Fruit fly (Drosophila melanogaster) whole organism, embryonic: ENCODE measurements around the gene CG9205.

Experiments used
- Bteb2 ChIP-seq: fragments of 200-800 bp; sonication (Bioruptor generic); optimal IDR thresholded peaks from 2 replicates; lab custom pipeline; 2016; ENCODE audit warnings: missing biosample characterization, missing genetic modification characterization
- CG10267 ChIP-seq: fragments of 200-800 bp; sonication (Bioruptor generic); optimal IDR thresholded peaks from 2 replicates; lab custom pipeline; 2018; ENCODE audit warnings: missing biosample characterization, mild to moderate bottlenecking, missing genetic modification characterization, moderate library complexity
- CG12219 ChIP-seq: fragments of 200-800 bp; sonication (Bioruptor generic); optimal IDR thresholded peaks from 3 replicates; lab custom pipeline; 2018; ENCODE audit warnings: missing biosample characterization, mild to moderate bottlenecking, missing genetic modification characterization
- CG12299 ChIP-seq: fragments of 200-800 bp; sonication (Bioruptor generic); optimal IDR thresholded peaks from 2 replicates; lab custom pipeline; 2018; ENCODE audit warnings: missing biosample characterization, mild to moderate bottlenecking, missing genetic modification characterization
- CG12659 ChIP-seq: fragments of 200-800 bp; sonication (Bioruptor generic); optimal IDR thresholded peaks from 3 replicates; lab custom pipeline; 2017; ENCODE audit warnings: mild to moderate bottlenecking, missing biosample characterization, missing genetic modification reagents, missing genetic modification characterization
- CG12744 ChIP-seq: fragments of 200-800 bp; sonication (Bioruptor generic); optimal IDR thresholded peaks from 2 replicates; lab custom pipeline; 2016; ENCODE audit warnings: missing biosample characterization, missing genetic modification characterization
- CG14965 ChIP-seq: fragments of 200-800 bp; sonication (Bioruptor generic); optimal IDR thresholded peaks from 2 replicates; lab custom pipeline; 2016; ENCODE audit warnings: missing biosample characterization, missing genetic modification characterization, borderline replicate concordance
- CG15601 ChIP-seq: fragments of 200-800 bp; sonication (Bioruptor generic); optimal IDR thresholded peaks from 3 replicates; lab custom pipeline; 2019; ENCODE audit warnings: missing biosample characterization, mild to moderate bottlenecking, missing genetic modification characterization, moderate library complexity
- CG16813 ChIP-seq: fragments of 200-800 bp; sonication (Bioruptor generic); IDR thresholded peaks from 3 replicates; pipeline ENCODE4 v1.3.6; 2022; ENCODE audit warnings: missing biosample characterization, missing genetic modification characterization; ENCODE audit not compliant: partially characterized antibody
- CG16815 ChIP-seq: fragments of 200-800 bp; sonication (Bioruptor generic); optimal IDR thresholded peaks from 3 replicates; lab custom pipeline; 2017; ENCODE audit warnings: missing biosample characterization, mild to moderate bottlenecking, missing genetic modification characterization
- CG17385 ChIP-seq: fragments of 200-800 bp; sonication (Bioruptor generic); optimal IDR thresholded peaks from 3 replicates; lab custom pipeline; 2018; ENCODE audit warnings: missing biosample characterization, mild to moderate bottlenecking, missing genetic modification characterization
- CG2120 ChIP-seq: fragments of 200-800 bp; sonication (Bioruptor generic); optimal IDR thresholded peaks from 3 replicates; lab custom pipeline; 2016; ENCODE audit warnings: missing biosample characterization, missing genetic modification characterization
- CG2199 ChIP-seq: fragments of 200-800 bp; sonication (Bioruptor generic); IDR thresholded peaks from 3 replicates; pipeline ENCODE4 v1.3.6; 2022; ENCODE audit warnings: missing biosample characterization, missing genetic modification characterization
- CG34224 ChIP-seq: fragments of 200-800 bp; sonication (Bioruptor generic); IDR thresholded peaks from 3 replicates; pipeline ENCODE4 v1.3.6; 2022; ENCODE audit warnings: missing biosample characterization, missing genetic modification characterization; ENCODE audit not compliant: partially characterized antibody
- CG4424 ChIP-seq: fragments of 200-800 bp; sonication (Bioruptor generic); optimal IDR thresholded peaks from 3 replicates; lab custom pipeline; 2016; ENCODE audit warnings: missing biosample characterization, missing genetic modification characterization
- CG8290 ChIP-seq, 3 experiments: fragments of 200-800 bp; sonication (Bioruptor generic); optimal IDR thresholded peaks; 2 replicates each; lab custom pipeline; 2016 to 2019; ENCODE audit warnings: missing biosample characterization in 3 of 3, missing genetic modification characterization in 3 of 3, mild to moderate bottlenecking in 2 of 3, moderate library complexity in 1 of 3
- CG9817 ChIP-seq: fragments of 200-800 bp; sonication (Bioruptor generic); optimal IDR thresholded peaks from 2 replicates; lab custom pipeline; 2018; ENCODE audit warnings: missing biosample characterization, mild to moderate bottlenecking, missing genetic modification characterization, moderate library complexity
- CrebB ChIP-seq: fragments of 200-800 bp; sonication (Bioruptor generic); optimal IDR thresholded peaks from 3 replicates; lab custom pipeline; 2018; ENCODE audit warnings: missing biosample characterization, mild to moderate bottlenecking, missing genetic modification characterization
- Gug ChIP-seq: fragments of 200-800 bp; sonication (Bioruptor generic); IDR thresholded peaks from 4 replicates; pipeline ENCODE4 v1.3.6; 2022; ENCODE audit warnings: missing biosample characterization, missing genetic modification characterization
- Hey ChIP-seq: fragments of 200-800 bp; sonication (Bioruptor generic); optimal IDR thresholded peaks from 3 replicates; lab custom pipeline; 2018; ENCODE audit warnings: missing biosample characterization, mild to moderate bottlenecking, missing genetic modification characterization
- HmgD ChIP-seq: fragments of 200-800 bp; sonication (Bioruptor generic); optimal IDR thresholded peaks from 3 replicates; lab custom pipeline; 2016; ENCODE audit warnings: missing biosample characterization, missing genetic modification characterization
- MESR4 ChIP-seq: fragments of 200-800 bp; sonication (Bioruptor generic); optimal IDR thresholded peaks from 2 replicates; lab custom pipeline; 2018; ENCODE audit warnings: missing biosample characterization, mild to moderate bottlenecking, missing genetic modification characterization, moderate library complexity
- Max ChIP-seq: fragments of 200-800 bp; sonication (Bioruptor generic); optimal IDR thresholded peaks from 2 replicates; lab custom pipeline; 2016; ENCODE audit warnings: missing biosample characterization, mild to moderate bottlenecking, missing genetic modification characterization
- NC2α ChIP-seq: fragments of 200-800 bp; sonication (Bioruptor generic); optimal IDR thresholded peaks from 2 replicates; lab custom pipeline; 2016; ENCODE audit warnings: missing biosample characterization, missing genetic modification characterization
- Optix ChIP-seq: fragments of 200-800 bp; sonication (Bioruptor generic); IDR thresholded peaks from 3 replicates; pipeline ENCODE4 v1.3.6; 2022; ENCODE audit warnings: missing biosample characterization, missing genetic modification characterization
- Ptx1 ChIP-seq: fragments of 200-800 bp; sonication (Bioruptor generic); IDR thresholded peaks from 2 replicates; pipeline ENCODE4 v1.3.6; 2022; ENCODE audit warnings: missing biosample characterization, missing genetic modification characterization
- Rx ChIP-seq: fragments of 200-800 bp; sonication (Bioruptor generic); IDR thresholded peaks from 2 replicates; pipeline ENCODE4 v1.3.6; 2022; ENCODE audit warnings: missing biosample characterization, missing genetic modification characterization
- amos ChIP-seq: fragments of 200-800 bp; sonication (Bioruptor generic); IDR thresholded peaks from 2 replicates; pipeline ENCODE4 v1.3.6; 2022; ENCODE audit warnings: missing biosample characterization, missing genetic modification characterization; ENCODE audit not compliant: partially characterized antibody
- az2 ChIP-seq: fragments of 200-800 bp; sonication (Bioruptor generic); optimal IDR thresholded peaks from 3 replicates; lab custom pipeline; 2016; ENCODE audit warnings: missing biosample characterization, missing genetic modification characterization
- bcd ChIP-seq: fragments of 200-800 bp; sonication (Bioruptor generic); optimal IDR thresholded peaks from 2 replicates; lab custom pipeline; 2017; ENCODE audit warnings: missing biosample characterization, mild to moderate bottlenecking, missing genetic modification characterization
- btn ChIP-seq: fragments of 200-800 bp; sonication (Bioruptor generic); optimal IDR thresholded peaks from 2 replicates; lab custom pipeline; 2016; ENCODE audit warnings: missing biosample characterization, missing genetic modification characterization
- caup ChIP-seq: fragments of 200-800 bp; sonication (Bioruptor generic); optimal IDR thresholded peaks from 3 replicates; lab custom pipeline; 2017; ENCODE audit warnings: missing biosample characterization, mild to moderate bottlenecking, missing genetic modification characterization, moderate library complexity; ENCODE audit not compliant: severe bottlenecking
- danr ChIP-seq: fragments of 200-800 bp; sonication (Bioruptor generic); IDR thresholded peaks from 2 replicates; pipeline ENCODE4 v1.3.6; 2022; ENCODE audit warnings: missing biosample characterization, missing genetic modification characterization
- dm ChIP-seq: fragments of 200-800 bp; sonication (Bioruptor generic); optimal IDR thresholded peaks from 3 replicates; lab custom pipeline; 2016; ENCODE audit warnings: missing biosample characterization, missing genetic modification characterization
- dmrt99B ChIP-seq: fragments of 200-800 bp; sonication (Bioruptor generic); optimal IDR thresholded peaks from 2 replicates; lab custom pipeline; 2018; ENCODE audit warnings: missing biosample characterization, mild to moderate bottlenecking, missing genetic modification characterization, moderate library complexity
- ewg ChIP-seq: fragments of 200-800 bp; sonication (Bioruptor generic); optimal IDR thresholded peaks from 3 replicates; lab custom pipeline; 2017; ENCODE audit warnings: mild to moderate bottlenecking, missing biosample characterization, missing genetic modification reagents, missing genetic modification characterization
- gro ChIP-seq: fragments of 200-800 bp; sonication (Bioruptor generic); optimal IDR thresholded peaks from 2 replicates; lab custom pipeline; 2016; ENCODE audit warnings: missing biosample characterization, missing genetic modification characterization
- jigr1 ChIP-seq: fragments of 200-800 bp; sonication (Bioruptor generic); IDR thresholded peaks from 3 replicates; pipeline ENCODE4 v1.3.6; 2022; ENCODE audit warnings: missing biosample characterization, missing genetic modification characterization
- knrl ChIP-seq: fragments of 200-800 bp; sonication (Bioruptor generic); IDR thresholded peaks from 3 replicates; pipeline ENCODE4 v1.3.6; 2022; ENCODE audit warnings: missing biosample characterization, missing genetic modification characterization; ENCODE audit not compliant: partially characterized antibody
- mirr ChIP-seq: fragments of 200-800 bp; sonication (Bioruptor generic); optimal IDR thresholded peaks from 3 replicates; lab custom pipeline; 2018; ENCODE audit warnings: missing biosample characterization, mild to moderate bottlenecking, missing genetic modification characterization
- onecut ChIP-seq: fragments of 200-800 bp; sonication (Bioruptor generic); IDR thresholded peaks from 2 replicates; pipeline ENCODE4 v1.3.6; 2022; ENCODE audit warnings: missing biosample characterization, missing genetic modification characterization
- pros ChIP-seq: fragments of 200-800 bp; sonication (Bioruptor generic); optimal IDR thresholded peaks from 3 replicates; lab custom pipeline; 2019; ENCODE audit warnings: missing biosample characterization, mild to moderate bottlenecking, missing genetic modification characterization, moderate library complexity
- sc ChIP-seq, 3 experiments: fragments of >200 bp in 2 of 3; fragments of 200-800 bp in 1 of 3; sonication (Bioruptor generic) in 1 of 3; optimal IDR thresholded peaks; 2 replicates in 2 of 3; 3 replicates in 1 of 3; lab custom pipeline; 2017; ENCODE audit warnings: mild to moderate bottlenecking in 1 of 3, missing biosample characterization in 1 of 3, missing genetic modification characterization in 1 of 3, missing genetic modification reagents in 1 of 3
- schlank ChIP-seq: fragments of 200-800 bp; sonication (Bioruptor generic); optimal IDR thresholded peaks from 2 replicates; lab custom pipeline; 2018; ENCODE audit warnings: missing biosample characterization, mild to moderate bottlenecking, missing genetic modification characterization
- so ChIP-seq: fragments of 200-800 bp; sonication (Bioruptor generic); IDR thresholded peaks from 3 replicates; pipeline ENCODE4 v1.3.6; 2022; ENCODE audit warnings: missing biosample characterization, missing genetic modification characterization
- sob ChIP-seq: fragments of 200-800 bp; sonication (Bioruptor generic); IDR thresholded peaks from 2 replicates; pipeline ENCODE4 v1.3.6; 2022; ENCODE audit warnings: missing biosample characterization, missing genetic modification characterization
- unc-4 ChIP-seq: fragments of 200-800 bp; sonication (Bioruptor generic); IDR thresholded peaks from 2 replicates; pipeline ENCODE4 v1.3.6; 2022; ENCODE audit warnings: missing biosample characterization, missing genetic modification characterization; ENCODE audit not compliant: partially characterized antibody
- wdn ChIP-seq: fragments of 200-800 bp; sonication (Bioruptor generic); IDR thresholded peaks from 2 replicates; pipeline ENCODE4 v1.3.6; 2022; ENCODE audit warnings: missing biosample characterization, missing genetic modification characterization
- zfh2 ChIP-seq: fragments of 200-800 bp; sonication (Bioruptor generic); optimal IDR thresholded peaks from 2 replicates; lab custom pipeline; 2016; ENCODE audit warnings: missing biosample characterization, missing genetic modification characterization

Gene CG9205

DNA sequence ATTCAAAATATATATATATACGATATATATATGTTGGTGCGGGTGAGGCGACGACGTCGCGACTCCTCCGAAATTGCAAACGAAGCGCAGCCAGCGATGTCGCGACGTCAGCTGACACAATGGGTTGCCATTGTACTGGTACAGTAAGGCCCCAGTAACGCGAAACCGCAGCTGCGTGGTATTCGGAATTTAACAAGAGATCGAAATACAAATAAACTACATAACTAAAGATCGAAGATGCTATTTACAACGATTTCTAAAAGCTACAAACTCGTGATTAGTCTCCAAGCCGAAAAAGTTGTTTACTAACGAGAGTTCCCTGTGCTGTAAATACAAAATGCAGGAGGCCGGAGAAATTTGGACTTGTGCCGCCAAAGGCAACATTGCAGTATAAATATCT is 1.9 kb upstream of the CG9205 start (continued):
- TF ChIP-seq zfh2 (GFP tag; lab: Kevin White, UChicago), result peak; percentile 19
- TF ChIP-seq Optix (GFP tag; lab: Robert Waterston, UW), result peak; percentile 87
- peak; percentile 50 for TF ChIP-seq CG8290 (GFP tag; optimal IDR thresholded peaks at IDR 0.05; lab: Kevin White, UChicago)
- peak in 1 of 2 experiments; percentile 68 for TF ChIP-seq CG8290 (tag; optimal IDR thresholded peaks at IDR 0.05; lab: Kevin White, UChicago)
- no peak for TF ChIP-seq knrl (GFP tag; lab: Robert Waterston, UW)
- TF ChIP-seq jigr1 (GFP tag; lab: Robert Waterston, UW), result no peak
- TF ChIP-seq amos, result no peak
- peak; percentile 51 for TF ChIP-seq CG10267 (tag; lab: Kevin White, UChicago)
- TF ChIP-seq CrebB, result peak; percentile 10
- peak; percentile 72 for TF ChIP-seq CG15601
- peak; percentile 35 for TF ChIP-seq CG2120 (GFP tag; lab: Kevin White, UChicago)
- TF ChIP-seq az2, result peak; percentile 87
- no peak for TF ChIP-seq unc-4 (GFP tag; lab: Robert Waterston, UW)
- peak; percentile 48 for TF ChIP-seq CG12299 (tag; lab: Kevin White, UChicago)
- peak; percentile 74 for TF ChIP-seq Rx
- peak; percentile 69 for TF ChIP-seq CG17385 (GFP tag; lab: Kevin White, UChicago)
- no peak for TF ChIP-seq CG16813 (GFP tag; lab: Robert Waterston, UW)
- TF ChIP-seq sob (GFP tag; lab: Robert Waterston, UW), result peak; percentile 72
- no peak for TF ChIP-seq gro (GFP tag; lab: Kevin White, UChicago)
- TF ChIP-seq so (GFP tag; lab: Robert Waterston, UW), result peak; percentile 76; the same call in 1 of the 3 replicates
- TF ChIP-seq Max (GFP tag; lab: Kevin White, UChicago), result peak; percentile 39
- TF ChIP-seq schlank (tag; lab: Kevin White, UChicago), result no peak
- TF ChIP-seq Gug, result peak; percentile 63; the same call in 2 of the 4 replicates
- TF ChIP-seq CG9817 (tag; lab: Kevin White, UChicago), result peak; percentile 58
- peak; percentile 50 for TF ChIP-seq btn (GFP tag; lab: Kevin White, UChicago)
- peak; percentile 43 for TF ChIP-seq NC2α
- TF ChIP-seq CG12219 (GFP tag; lab: Kevin White, UChicago), result peak; percentile 82
- TF ChIP-seq bcd (GFP tag; lab: Kevin White, UChicago), result peak; percentile 56
- TF ChIP-seq CG4424 (GFP tag; lab: Kevin White, UChicago), result peak; percentile 6
- TF ChIP-seq onecut (GFP tag; lab: Robert Waterston, UW), result peak; percentile 78
- TF ChIP-seq CG14965, result no peak
- TF ChIP-seq danr (GFP tag; lab: Robert Waterston, UW), result no peak
- TF ChIP-seq CG12744 (GFP tag; lab: Kevin White, UChicago), result no peak
- TF ChIP-seq Hey (tag; lab: Kevin White, UChicago), result no peak
- TF ChIP-seq wdn (GFP tag; lab: Robert Waterston, UW), result no peak
- peak; percentile 15 for TF ChIP-seq caup
- TF ChIP-seq sc (optimal IDR thresholded peaks at IDR 0.05; lab: Kevin White, UChicago), result no peak
- peak; percentile 53 for TF ChIP-seq sc (GFP tag; optimal IDR thresholded peaks at IDR 0.05; lab: Kevin White, UChicago)
- TF ChIP-seq MESR4, result peak; percentile 2
- TF ChIP-seq CG34224, result no peak
- TF ChIP-seq ewg, result peak; percentile 62
- TF ChIP-seq Bteb2, result peak; percentile 12
- TF ChIP-seq HmgD (GFP tag; lab: Kevin White, UChicago), result no peak
- peak; percentile 66 for TF ChIP-seq CG12659 (GFP tag; lab: Kevin White, UChicago)
- peak; percentile 60 for TF ChIP-seq CG16815
- no peak for TF ChIP-seq pros (GFP tag; lab: Kevin White, UChicago)
- TF ChIP-seq CG2199 (GFP tag; lab: Robert Waterston, UW), result peak; percentile 74; the same call in 2 of the 3 replicates
- TF ChIP-seq dmrt99B, result peak; percentile 83
- no peak for TF ChIP-seq mirr
- TF ChIP-seq Ptx1 (GFP tag; lab: Robert Waterston, UW), result peak; percentile 79
- no peak for TF ChIP-seq dm (GFP tag; lab: Kevin White, UChicago)
